Worm (Caenorhabditis elegans) whole organism, early embryonic: ENCODE measurements around the gene mig-32.

Experiments used
- aly-1 ChIP-seq: sonication (generic microtip); optimal IDR thresholded peaks from 2 replicates; lab custom pipeline; 2016; ENCODE audit warnings: missing genetic modification characterization, missing compliant biosample characterization
- ama-1 ChIP-seq: fragments of 150-350 bp; optimal IDR thresholded peaks from 2 replicates; lab custom pipeline; 2014
- ceh-13 ChIP-seq: fragments of 200-800 bp; sonication (Bioruptor generic); optimal IDR thresholded peaks from 2 replicates; lab custom pipeline; 2018; ENCODE audit warnings: mild to moderate bottlenecking, missing genetic modification characterization, missing compliant biosample characterization
- flt-1 ChIP-seq: fragments of 200-800 bp; sonication (Bioruptor generic); IDR thresholded peaks from 2 replicates; pipeline ENCODE4 v1.3.6; 2022; ENCODE audit warnings: missing genetic modification characterization, missing compliant biosample characterization
- hmg-4 ChIP-seq: fragments of 200-800 bp; sonication (Bioruptor generic); optimal IDR thresholded peaks from 2 replicates; lab custom pipeline; 2018; ENCODE audit warnings: mild to moderate bottlenecking, missing genetic modification characterization, missing compliant biosample characterization
- hnd-1 ChIP-seq: sonication (generic microtip); optimal IDR thresholded peaks from 2 replicates; lab custom pipeline; 2016; ENCODE audit warnings: missing genetic modification characterization, missing compliant biosample characterization
- pes-1 ChIP-seq: fragments of 200-800 bp; sonication (Bioruptor generic); IDR thresholded peaks from 2 replicates; pipeline ENCODE4 v1.3.6; 2022; ENCODE audit warnings: missing genetic modification reagents, missing genetic modification characterization, missing compliant biosample characterization
- tbx-11 ChIP-seq: fragments of 200-800 bp; sonication (Bioruptor generic); IDR thresholded peaks from 2 replicates; pipeline ENCODE4 v1.3.6; 2022; ENCODE audit warnings: missing genetic modification characterization, missing compliant biosample characterization
- tbx-37 ChIP-seq: fragments of 200-800 bp; sonication (Bioruptor generic); conservative IDR thresholded peaks from 2 replicates; pipeline ENCODE4 v1.3.6; 2022; ENCODE audit warnings: missing genetic modification reagents, missing genetic modification characterization, missing compliant biosample characterization
- tra-4 ChIP-seq: sonication (generic microtip); optimal IDR thresholded peaks from 2 replicates; lab custom pipeline; 2017; ENCODE audit warnings: missing genetic modification characterization, missing compliant biosample characterization

DNA sequence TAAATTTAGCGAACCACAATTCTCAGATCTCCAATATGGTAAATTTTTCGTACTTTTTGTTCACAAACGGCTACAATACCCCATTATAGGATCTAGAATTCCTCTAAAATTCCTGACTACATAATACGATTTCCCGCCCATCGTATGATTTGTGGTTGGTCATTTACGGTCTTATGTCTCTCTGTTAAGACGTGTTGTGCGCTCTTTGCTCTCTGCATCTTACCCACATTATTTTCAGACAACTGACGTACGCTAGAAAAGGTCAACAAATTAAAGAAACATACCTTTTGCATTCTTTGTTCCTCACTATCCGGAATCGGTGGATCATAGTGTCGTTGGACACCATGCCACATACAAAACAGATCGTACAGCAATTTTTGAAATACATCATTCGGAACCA is 49.0 kb downstream of the mig-32 start:
- no peak for TF ChIP-seq flt-1 (GFP tag; lab: Robert Waterston, UW)
- no peak for TF ChIP-seq tbx-37 (GFP tag; lab: Robert Waterston, UW)
- no peak for TF ChIP-seq tra-4 (tag; lab: Kevin White, UChicago)
- no peak for TF ChIP-seq hnd-1 (tag; lab: Kevin White, UChicago)
- TF ChIP-seq hmg-4 (GFP tag; lab: Kevin White, UChicago): no peak
- TF ChIP-seq pes-1 (GFP tag; lab: Robert Waterston, UW): no peak
- no peak for TF ChIP-seq aly-1
- no peak for TF ChIP-seq ama-1 (lab: Kevin White, UChicago)
- no peak for TF ChIP-seq tbx-11 (GFP tag; lab: Robert Waterston, UW)
- no peak for TF ChIP-seq ceh-13
